Worm (Caenorhabditis elegans): ENCODE results near the gene F15D4.4.

F15D4.4 gene

DNA sequence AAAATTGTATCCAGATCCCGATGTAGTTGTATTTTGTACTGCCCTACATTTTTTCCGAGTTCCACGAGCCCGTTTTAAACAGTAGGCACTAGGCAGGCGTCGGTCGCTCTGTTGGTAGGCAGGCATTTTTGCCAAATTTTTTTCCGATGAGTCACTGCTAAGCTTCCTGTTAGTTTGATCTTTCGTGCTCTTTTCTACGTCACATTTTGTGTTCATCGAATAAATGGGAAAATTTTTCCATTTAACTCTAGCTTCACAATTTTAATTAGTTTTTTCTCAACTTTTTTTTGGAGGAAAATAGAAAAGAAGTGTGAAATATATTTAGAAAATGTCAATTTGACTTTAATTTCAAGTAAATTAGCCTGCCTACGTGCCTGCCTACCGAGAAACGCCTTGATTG lies 24.4 kb upstream of the F15D4.4 start:
- no peak for TF ChIP-seq efl-3 (GFP tag; optimal IDR thresholded peaks at IDR 0.05)
- no peak for TF ChIP-seq dpl-1 (GFP tag; optimal IDR thresholded peaks at IDR 0.05)
- TF ChIP-seq lsy-2 (tag; optimal IDR thresholded peaks at IDR 0.05): no peak
- TF ChIP-seq mab-9 (GFP tag; IDR thresholded peaks at IDR 0.05): no peak
- TF ChIP-seq irx-1 (tag; optimal IDR thresholded peaks at IDR 0.05): no peak
- no peak for TF ChIP-seq xbp-1 (tag; optimal IDR thresholded peaks at IDR 0.05)
- no peak for TF ChIP-seq ama-1 (optimal IDR thresholded peaks at IDR 0.05)
- TF ChIP-seq unc-62 (GFP tag; optimal IDR thresholded peaks at IDR 0.05): no peak
- no peak for TF ChIP-seq egl-13 (tag; optimal IDR thresholded peaks at IDR 0.05)
- no peak for TF ChIP-seq hlh-17 (GFP tag; optimal IDR thresholded peaks at IDR 0.05; ENCODE audit: borderline replicate concordance)
- no peak for TF ChIP-seq unc-98 (GFP tag; IDR thresholded peaks at IDR 0.05)
- no peak for TF ChIP-seq aly-2 (tag; optimal IDR thresholded peaks at IDR 0.05)
- TF ChIP-seq sox-4 (tag; optimal IDR thresholded peaks at IDR 0.05): no peak
- TF ChIP-seq C16A3.4 (tag; optimal IDR thresholded peaks at IDR 0.05): no peak
- no peak for TF ChIP-seq tlp-1 (tag; optimal IDR thresholded peaks at IDR 0.05)
- no peak for TF ChIP-seq zip-4 (GFP tag; optimal IDR thresholded peaks at IDR 0.05)
- no peak for TF ChIP-seq nhr-28 (tag; optimal IDR thresholded peaks at IDR 0.05)
- no peak for TF ChIP-seq tbx-2 (tag; optimal IDR thresholded peaks at IDR 0.05)
- no peak for TF ChIP-seq hlh-4 (tag; optimal IDR thresholded peaks at IDR 0.05)
- no peak for TF ChIP-seq aha-1 (tag; optimal IDR thresholded peaks at IDR 0.05)

DNA sequence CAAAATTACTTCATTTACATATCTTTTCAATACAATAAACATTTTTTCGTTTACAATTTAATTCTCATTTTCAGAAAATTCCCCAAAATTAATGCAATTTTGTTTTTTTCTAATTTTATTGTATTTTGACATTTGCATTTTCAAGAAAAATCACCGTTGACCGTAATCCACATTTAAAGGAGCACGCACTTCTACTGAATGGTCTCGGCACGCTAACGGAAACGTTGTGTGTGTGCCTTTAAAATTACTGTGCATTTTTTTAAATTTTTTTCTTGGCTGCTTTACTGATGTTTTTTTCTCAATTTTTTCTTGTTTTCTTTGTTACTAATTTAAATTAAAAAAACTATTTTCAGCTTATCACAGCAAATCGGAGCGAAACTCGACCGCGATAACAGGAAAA lies 17.6 kb upstream of the F15D4.4 start:
- TF ChIP-seq ceh-8 (GFP tag; optimal IDR thresholded peaks at IDR 0.05) (no peak), jun-1 (tag; optimal IDR thresholded peaks at IDR 0.05) (no peak), ets-5 (GFP tag; IDR thresholded peaks at IDR 0.05) (no peak), snpc-4 (tag; optimal IDR thresholded peaks at IDR 0.05) (no peak), unc-86 (tag; optimal IDR thresholded peaks at IDR 0.05) (no peak), efl-1 (optimal IDR thresholded peaks at IDR 0.05) (no peak), efl-1 (GFP tag; optimal IDR thresholded peaks at IDR 0.05 in 1 of 2) (no peak), zag-1 (tag; optimal IDR thresholded peaks at IDR 0.05) (no peak)

- TF ChIP-seq jun-1 (tag; optimal IDR thresholded peaks at IDR 0.05): no peak
- no peak for TF ChIP-seq ceh-63 (GFP tag; optimal IDR thresholded peaks at IDR 0.05)
- TF ChIP-seq C16A3.4 (tag; optimal IDR thresholded peaks at IDR 0.05): no peak
- no peak for TF ChIP-seq ztf-4 (tag; optimal IDR thresholded peaks at IDR 0.05)
- TF ChIP-seq lin-13 (GFP tag; optimal IDR thresholded peaks at IDR 0.05): no peak
- no peak for TF ChIP-seq mef-2 (tag; optimal IDR thresholded peaks at IDR 0.05)
- no peak for TF ChIP-seq egl-13 (tag; optimal IDR thresholded peaks at IDR 0.05)
- no peak for TF ChIP-seq nhr-85 (tag)
- TF ChIP-seq mdl-1 (tag; optimal IDR thresholded peaks at IDR 0.05): no peak
Measured at ce11 chrII:13255291-13255690, 12.4 kb upstream of the F15D4.4 start.

DNA sequence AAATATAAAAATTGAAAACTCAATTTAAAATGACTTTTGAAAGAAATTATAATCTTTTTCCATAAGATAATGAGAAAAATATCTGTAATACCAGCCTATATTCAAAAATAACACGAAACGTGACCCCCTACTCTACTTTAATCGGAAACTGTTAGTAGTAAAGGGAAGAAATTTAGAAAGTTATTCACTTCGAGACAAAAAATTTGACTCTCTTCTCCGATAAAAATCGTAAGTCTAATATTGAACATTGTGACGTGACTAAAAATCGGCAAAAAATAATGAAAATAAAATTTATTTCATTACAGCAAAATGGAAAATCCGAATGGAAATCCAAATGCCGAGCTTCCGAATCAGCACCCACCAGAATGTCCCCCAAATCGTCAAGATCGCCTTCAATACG lies 6.0 kb upstream of the F15D4.4 start, which contains the start of gene F15D4.6:
F15D4.6 (plus strand) TSS at position 301 of the 400 bp plus-strand sequence.
- TF ChIP-seq unc-130 (tag; optimal IDR thresholded peaks at IDR 0.05) (no peak), efl-3 (GFP tag; optimal IDR thresholded peaks at IDR 0.05) (no peak), nhr-85 (tag) (no peak), alr-1 (tag; optimal IDR thresholded peaks at IDR 0.05; ENCODE audit: borderline replicate concordance) (no peak), mdl-1 (tag; optimal IDR thresholded peaks at IDR 0.05) (no peak), xbp-1 (tag; optimal IDR thresholded peaks at IDR 0.05) (no peak), nhr-20 (tag; optimal IDR thresholded peaks at IDR 0.05) (no peak), snpc-4 (tag; optimal IDR thresholded peaks at IDR 0.05) (no peak), ceh-82 (tag; optimal IDR thresholded peaks at IDR 0.05) (no peak), ceh-88 (GFP tag; IDR thresholded peaks at IDR 0.05) (no peak), pqm-1 (tag; optimal IDR thresholded peaks at IDR 0.05) (no peak), elt-2 (tag; optimal IDR thresholded peaks at IDR 0.05) (no peak), ztf-11 (tag; optimal IDR thresholded peaks at IDR 0.05) (no peak), pax-3 (tag; optimal IDR thresholded peaks at IDR 0.05) (no peak), nhr-19 (GFP tag; conservative IDR thresholded peaks at IDR 0.05) (no peak), ztf-4 (tag; optimal IDR thresholded peaks at IDR 0.05) (no peak)
